Fruit fly (Drosophila melanogaster): Measurements from ENCODE around the gene bip1.
A peak's percentile ranks its signal among the peaks of the same experiment; 100 is the strongest.

The bip1 gene

dm6 chr3L:8072720-8073119 is 14.2 kb upstream of the bip1 start (continued):
- TF ChIP-seq ewg (GFP tag; optimal IDR thresholded peaks at IDR 0.05), result no peak
- peak; percentile 16 for TF ChIP-seq CG14965 (GFP tag; optimal IDR thresholded peaks at IDR 0.05; ENCODE audit: borderline replicate concordance)
- TF ChIP-seq Bteb2 (GFP tag; optimal IDR thresholded peaks at IDR 0.05), result no peak
- no peak for TF ChIP-seq crc (GFP tag; optimal IDR thresholded peaks at IDR 0.05)
- no peak for TF ChIP-seq CG12219 (GFP tag; optimal IDR thresholded peaks at IDR 0.05)
- TF ChIP-seq Oli (tag; optimal IDR thresholded peaks at IDR 0.05), result no peak
- TF ChIP-seq nmo (GFP tag; optimal IDR thresholded peaks at IDR 0.05), result no peak
- no peak for TF ChIP-seq odd (GFP tag; optimal IDR thresholded peaks at IDR 0.05)
- no peak for TF ChIP-seq vfl (GFP tag; optimal IDR thresholded peaks at IDR 0.05)
- TF ChIP-seq dysf (GFP tag; IDR thresholded peaks at IDR 0.05), result peak; percentile 64; the same call in 2 of the 3 replicates
- TF ChIP-seq CG12769 (tag; optimal IDR thresholded peaks at IDR 0.05), result no peak
- TF ChIP-seq CG18262 (tag; optimal IDR thresholded peaks at IDR 0.05), result peak; percentile 79
- peak; percentile 28; the same call in 1 of the 2 replicates for TF ChIP-seq E2f2 (GFP tag; IDR thresholded peaks at IDR 0.05)
- no peak for TF ChIP-seq chm (GFP tag; IDR thresholded peaks at IDR 0.05)
- no peak for TF ChIP-seq CG7963 (GFP tag; IDR thresholded peaks at IDR 0.05; ENCODE audit: partially characterized antibody)
- TF ChIP-seq fd102C (GFP tag; optimal IDR thresholded peaks at IDR 0.05), result no peak
- no peak for TF ChIP-seq CG3407 (GFP tag; optimal IDR thresholded peaks at IDR 0.05)
- no peak for TF ChIP-seq pzg (GFP tag; optimal IDR thresholded peaks at IDR 0.05)
- TF ChIP-seq CG4404 (GFP tag; IDR thresholded peaks at IDR 0.05), result peak; percentile 23; the same call in 1 of the 2 replicates
- TF ChIP-seq wor (GFP tag; IDR thresholded peaks at IDR 0.05), result peak; percentile 33; the same call in 1 of the 2 replicates
- TF ChIP-seq Hand (GFP tag; optimal IDR thresholded peaks at IDR 0.05), result no peak
- TF ChIP-seq CG4854 (GFP tag; optimal IDR thresholded peaks at IDR 0.05), result peak; percentile 71
- TF ChIP-seq CG11398 (GFP tag; optimal IDR thresholded peaks at IDR 0.05), result no peak
- no peak for TF ChIP-seq dimm (GFP tag; IDR thresholded peaks at IDR 0.05)
- no peak for TF ChIP-seq CG10431 (GFP tag; optimal IDR thresholded peaks at IDR 0.05)
- TF ChIP-seq CG18619 (GFP tag; optimal IDR thresholded peaks at IDR 0.05), result peak; percentile 40
- peak; percentile 88 for TF ChIP-seq CG11504 (tag; optimal IDR thresholded peaks at IDR 0.05)
- TF ChIP-seq Rx (GFP tag; IDR thresholded peaks at IDR 0.05), result peak; percentile 54
- TF ChIP-seq CG11093 (GFP tag; IDR thresholded peaks at IDR 0.05), result no peak
- no peak for TF ChIP-seq trh (GFP tag; optimal IDR thresholded peaks at IDR 0.05)
- no peak for TF ChIP-seq CG15269 (tag; optimal IDR thresholded peaks at IDR 0.05)
- TF ChIP-seq Scr (GFP tag; IDR thresholded peaks at IDR 0.05; ENCODE audit: partially characterized antibody), result no peak
- TF ChIP-seq ab (GFP tag; optimal IDR thresholded peaks at IDR 0.05), result no peak
- no peak for TF ChIP-seq CG18011 (GFP tag; optimal IDR thresholded peaks at IDR 0.05)
- TF ChIP-seq bcd (GFP tag; optimal IDR thresholded peaks at IDR 0.05), result peak; percentile 68
- TF ChIP-seq Hr51 (GFP tag; optimal IDR thresholded peaks at IDR 0.05), result peak in 1 of 2 experiments; percentile 43
- peak in 1 of 2 experiments; percentile 70 for TF ChIP-seq Hr78 (GFP tag; optimal IDR thresholded peaks at IDR 0.05)
- no peak for TF ChIP-seq cg (GFP tag; optimal IDR thresholded peaks at IDR 0.05)
- TF ChIP-seq crol (GFP tag; IDR thresholded peaks at IDR 0.05), result no peak
- peak; percentile 69 for TF ChIP-seq CG3281 (GFP tag; optimal IDR thresholded peaks at IDR 0.05)
- no peak for TF ChIP-seq CG31365 (tag; optimal IDR thresholded peaks at IDR 0.05)
- TF ChIP-seq zen2 (GFP tag; IDR thresholded peaks at IDR 0.05; ENCODE audit: partially characterized antibody), result no peak
- TF ChIP-seq p53 (GFP tag; optimal IDR thresholded peaks at IDR 0.05), result no peak
- no peak for TF ChIP-seq CG34224 (GFP tag; IDR thresholded peaks at IDR 0.05; ENCODE audit: partially characterized antibody)
- TF ChIP-seq CG16815 (GFP tag; optimal IDR thresholded peaks at IDR 0.05), result no peak
- no peak for TF ChIP-seq CG14667 (GFP tag; IDR thresholded peaks at IDR 0.05)
- peak; percentile 56; the same call in 1 of the 2 replicates for TF ChIP-seq CG17328 (GFP tag; IDR thresholded peaks at IDR 0.05)
- no peak for TF ChIP-seq BEAF-32 (GFP tag; optimal IDR thresholded peaks at IDR 0.05)
- TF ChIP-seq CG9215 (GFP tag; IDR thresholded peaks at IDR 0.05), result no peak
- no peak for TF ChIP-seq TFAM (GFP tag; optimal IDR thresholded peaks at IDR 0.05)
